Fruit fly (Drosophila melanogaster): Measurements from ENCODE around the gene CG18731.

Gene CG18731

DNA sequence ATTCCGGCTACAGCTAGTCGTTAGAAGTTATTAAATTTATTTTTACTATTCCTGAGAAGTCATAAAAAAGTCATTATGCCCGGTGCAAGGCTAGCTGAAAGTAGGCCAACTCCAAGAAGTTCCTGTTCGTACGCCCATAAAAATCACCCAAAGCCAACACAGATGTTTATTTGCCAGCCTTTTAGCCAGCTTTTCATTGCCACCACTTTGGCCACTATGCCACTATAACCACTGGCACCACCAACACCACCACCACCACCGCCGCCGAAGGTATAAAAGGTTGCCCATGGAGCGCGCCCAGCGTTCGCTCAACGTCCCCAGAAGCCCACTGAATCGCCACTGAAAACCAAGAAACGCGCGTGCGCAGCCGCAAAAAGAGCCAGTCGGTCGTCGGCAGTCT, 6.5 kb upstream of the CG18731 start, which contains the start of gene CG15506:
TSS of gene CG15506 (plus strand) at position 301 of the 400 bp plus-strand sequence.
- TF ChIP-seq insv (optimal IDR thresholded peaks at IDR 0.05) (no peak), h (optimal IDR thresholded peaks at IDR 0.05) (no peak), ttk (optimal IDR thresholded peaks at IDR 0.05) (no peak), psq (optimal IDR thresholded peaks at IDR 0.05) (no peak), Myc (optimal IDR thresholded peaks at IDR 0.05) (no peak), Sin3A (optimal IDR thresholded peaks at IDR 0.05) (no peak)

DNA sequence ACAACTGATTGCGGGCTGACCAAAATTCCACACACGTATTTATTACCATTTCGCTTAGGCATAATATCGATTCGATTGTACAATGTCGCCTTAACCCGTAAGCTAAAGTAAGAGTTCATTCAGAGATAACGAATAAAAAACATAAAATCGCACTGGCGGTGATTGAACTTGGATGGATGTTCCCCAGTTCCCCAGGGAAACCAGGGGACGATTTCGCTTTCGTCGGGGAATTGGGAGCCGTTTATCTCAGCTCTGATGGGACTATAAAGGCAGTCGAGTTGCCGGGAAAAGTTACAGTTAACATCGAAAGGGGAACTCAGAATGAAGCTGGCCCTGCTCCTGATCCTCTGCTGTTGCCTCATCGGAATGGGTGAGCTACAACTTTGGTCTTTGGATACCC, 2.6 kb upstream of the CG18731 start, which contains the start of gene CG34296:
TSS of gene CG34296 (plus strand) at position 301 of the 400 bp plus-strand sequence.
- TF ChIP-seq Myc (optimal IDR thresholded peaks at IDR 0.05), result no peak
- TF ChIP-seq Sin3A (optimal IDR thresholded peaks at IDR 0.05), result no peak
- TF ChIP-seq psq (optimal IDR thresholded peaks at IDR 0.05), result no peak
- TF ChIP-seq ttk (optimal IDR thresholded peaks at IDR 0.05), result no peak
- TF ChIP-seq insv (optimal IDR thresholded peaks at IDR 0.05), result no peak
- TF ChIP-seq h (optimal IDR thresholded peaks at IDR 0.05), result no peak

DNA sequence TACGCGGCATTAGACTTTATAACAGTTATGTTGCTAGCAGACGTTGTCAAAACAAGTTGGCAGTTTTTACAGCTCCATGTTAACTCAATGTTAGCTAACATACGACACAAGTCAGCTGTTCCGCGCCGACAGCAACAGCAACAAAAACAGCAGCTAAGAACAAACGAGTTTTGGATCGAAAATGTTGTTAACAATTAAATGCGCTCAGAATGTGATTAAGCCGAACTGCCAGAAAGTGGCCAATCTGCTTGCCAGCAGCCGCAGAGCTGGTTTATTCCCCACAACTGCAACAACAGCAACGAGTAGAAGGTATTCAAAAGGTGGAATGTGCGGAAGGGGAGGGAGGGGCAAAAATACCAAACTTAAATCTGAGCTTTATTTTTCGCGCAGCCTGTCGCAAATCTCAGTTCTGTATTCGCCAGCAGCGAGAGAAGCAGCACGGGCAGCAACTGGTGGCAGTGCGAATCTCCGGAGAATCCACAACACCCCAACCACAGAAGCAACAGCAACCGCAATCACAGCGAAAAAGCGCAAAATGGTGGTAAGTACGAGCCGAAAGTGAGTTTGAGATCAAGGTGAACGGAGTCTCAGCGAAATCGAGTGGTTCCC, 1.7 kb upstream of the CG18731 start, which contains the start of gene Pcd:
TSS of gene Pcd (plus strand) at position 116 of the 609 bp plus-strand sequence.
- no peak for TF ChIP-seq h (optimal IDR thresholded peaks at IDR 0.05)
- no peak for TF ChIP-seq Sin3A (optimal IDR thresholded peaks at IDR 0.05)
- no peak for TF ChIP-seq Myc (optimal IDR thresholded peaks at IDR 0.05)
- TF ChIP-seq insv (optimal IDR thresholded peaks at IDR 0.05), result no peak
- TF ChIP-seq ttk (optimal IDR thresholded peaks at IDR 0.05), result no peak
- TF ChIP-seq psq (optimal IDR thresholded peaks at IDR 0.05), result no peak

- TF ChIP-seq Myc (optimal IDR thresholded peaks at IDR 0.05), result no peak
These were observed 882 bp downstream of the CG18731 start, which contains the start of gene Kul for dm6 chr3R:29725577-29726240. Kul (plus strand) TSS chr3R:29725830.

DNA sequence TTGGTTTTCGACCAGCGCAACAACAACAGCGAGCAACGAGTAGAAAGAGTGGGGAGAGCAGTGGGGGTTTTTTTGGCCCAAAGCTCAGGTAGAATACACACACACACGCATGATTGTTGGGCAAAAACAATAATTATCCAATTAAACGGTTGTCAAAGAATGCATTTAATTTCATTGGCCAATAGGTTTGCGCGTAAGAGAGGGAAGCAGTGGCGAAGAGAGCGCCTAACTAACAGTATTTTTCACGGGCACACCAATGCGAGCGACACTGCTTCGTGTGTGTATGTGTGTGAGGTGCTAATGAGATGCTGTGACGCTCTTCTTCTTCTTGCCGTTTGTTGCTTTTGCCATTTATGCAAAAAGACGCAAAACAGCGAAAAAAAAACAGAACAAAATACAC, 1.4 kb downstream of the CG18731 start:
- no peak for TF ChIP-seq insv (optimal IDR thresholded peaks at IDR 0.05)
- no peak for TF ChIP-seq Sin3A (optimal IDR thresholded peaks at IDR 0.05)
- no peak for TF ChIP-seq psq (optimal IDR thresholded peaks at IDR 0.05)
- no peak for TF ChIP-seq Myc (optimal IDR thresholded peaks at IDR 0.05)
- no peak for TF ChIP-seq ttk (optimal IDR thresholded peaks at IDR 0.05)
- no peak for TF ChIP-seq h (optimal IDR thresholded peaks at IDR 0.05)

DNA sequence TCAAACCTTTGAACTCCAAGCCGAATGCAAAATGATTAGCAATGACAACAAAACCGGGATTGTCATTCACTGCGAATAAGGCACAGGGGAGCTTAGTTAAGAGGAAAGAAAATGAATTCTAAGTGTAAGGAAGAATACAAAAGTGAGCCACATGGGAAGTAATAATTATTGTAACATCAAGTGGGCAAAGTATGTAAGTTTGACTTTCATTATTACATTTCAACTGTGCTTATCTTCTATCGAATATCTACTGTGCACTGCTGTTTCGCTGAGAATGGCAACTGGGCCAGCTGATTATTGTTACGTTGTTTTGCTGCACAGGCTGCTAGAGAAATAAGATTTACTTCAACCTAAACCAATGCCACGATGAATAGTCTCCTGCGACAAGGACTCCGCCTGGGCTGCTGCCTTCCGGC, 11.9 kb downstream of the CG18731 start, which contains the start of the genes CG7601 and CIA30:
TSS of gene CG7601 (minus strand) at position 68 of the 416 bp plus-strand sequence.
TSS of gene CIA30 (plus strand) at position 288 of the 416 bp plus-strand sequence.
- TF ChIP-seq ttk (optimal IDR thresholded peaks at IDR 0.05) (no peak), Myc (optimal IDR thresholded peaks at IDR 0.05) (no peak), psq (optimal IDR thresholded peaks at IDR 0.05) (no peak), Sin3A (optimal IDR thresholded peaks at IDR 0.05) (no peak), insv (optimal IDR thresholded peaks at IDR 0.05) (no peak), h (optimal IDR thresholded peaks at IDR 0.05) (no peak)

dm6 chr3R:29737891-29738290, 13.1 kb downstream of the CG18731 start, which contains the start of gene Gnpnat:
Gnpnat (plus strand) TSS chr3R:29738275.
- peak; percentile 14 for TF ChIP-seq psq (optimal IDR thresholded peaks at IDR 0.05)
- no peak for TF ChIP-seq insv (optimal IDR thresholded peaks at IDR 0.05)

DNA sequence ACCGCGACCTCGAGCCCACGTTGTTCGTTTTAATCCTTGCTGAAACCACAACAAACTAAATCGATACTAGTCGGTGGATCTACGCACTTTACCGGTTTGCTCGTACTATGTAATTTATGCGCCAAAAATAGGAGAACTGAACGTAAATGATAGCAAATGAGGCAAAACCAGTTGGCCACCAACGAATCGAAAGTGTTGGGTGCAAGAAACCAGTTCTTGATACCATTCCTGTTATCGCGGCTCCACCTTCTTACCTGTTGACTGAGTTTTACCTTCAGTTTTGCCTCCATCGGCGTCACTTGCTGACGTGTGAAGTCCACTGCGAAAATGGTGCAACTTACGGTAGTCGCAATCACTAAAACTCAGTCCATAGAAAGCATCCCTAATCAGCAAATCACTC, 15.3 kb downstream of the CG18731 start:
- TF ChIP-seq psq (optimal IDR thresholded peaks at IDR 0.05) (no peak), Sin3A (optimal IDR thresholded peaks at IDR 0.05) (no peak), insv (optimal IDR thresholded peaks at IDR 0.05) (no peak), ttk (optimal IDR thresholded peaks at IDR 0.05) (no peak), h (optimal IDR thresholded peaks at IDR 0.05) (no peak), Myc (optimal IDR thresholded peaks at IDR 0.05) (no peak)

DNA sequence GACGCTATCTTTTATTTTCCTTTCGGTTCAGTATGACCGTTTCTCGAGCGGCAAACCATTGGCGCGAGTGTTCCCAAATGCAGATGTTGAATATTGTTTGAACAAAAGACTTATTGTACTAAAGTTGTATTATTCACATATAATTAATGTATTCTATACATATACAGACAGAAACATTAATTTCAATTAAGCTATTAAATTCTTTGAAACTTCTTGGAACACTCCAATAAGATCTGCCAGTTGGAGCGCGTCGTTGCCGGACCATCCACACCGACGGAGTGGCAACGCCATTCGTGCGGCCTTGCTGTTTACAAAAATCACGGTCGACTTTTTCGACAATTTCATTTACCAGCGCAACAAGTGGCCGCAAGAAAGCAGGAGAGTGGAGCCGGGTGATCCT, 20.2 kb downstream of the CG18731 start, which contains the start of the genes Wdr24 and IntS11:
TSS of gene Wdr24 (minus strand) at position 37 of the 400 bp plus-strand sequence.
TSS of gene IntS11 (plus strand) at position 282 of the 400 bp plus-strand sequence.
- no peak for TF ChIP-seq insv (optimal IDR thresholded peaks at IDR 0.05)
- no peak for TF ChIP-seq Sin3A (optimal IDR thresholded peaks at IDR 0.05)
- no peak for TF ChIP-seq psq (optimal IDR thresholded peaks at IDR 0.05)
- no peak for TF ChIP-seq Myc (optimal IDR thresholded peaks at IDR 0.05)
- no peak for TF ChIP-seq ttk (optimal IDR thresholded peaks at IDR 0.05)
- no peak for TF ChIP-seq h (optimal IDR thresholded peaks at IDR 0.05)

dm6 chr3R:29748591-29749303, 23.9 kb downstream of the CG18731 start, which contains the start of the genes ATPsyngamma and yata:
ATPsyngamma (minus strand) TSS chr3R:29749163.
yata (plus strand) TSS chr3R:29749219.
- no peak for TF ChIP-seq h (optimal IDR thresholded peaks at IDR 0.05)
- TF ChIP-seq Myc (optimal IDR thresholded peaks at IDR 0.05), result no peak
- TF ChIP-seq Sin3A (optimal IDR thresholded peaks at IDR 0.05), result no peak
- TF ChIP-seq ttk (optimal IDR thresholded peaks at IDR 0.05), result no peak
- no peak for TF ChIP-seq psq (optimal IDR thresholded peaks at IDR 0.05)
- no peak for TF ChIP-seq insv (optimal IDR thresholded peaks at IDR 0.05)

- TF ChIP-seq Myc (optimal IDR thresholded peaks at IDR 0.05) (no peak), h (optimal IDR thresholded peaks at IDR 0.05) (no peak), Sin3A (optimal IDR thresholded peaks at IDR 0.05) (no peak), insv (optimal IDR thresholded peaks at IDR 0.05) (no peak), psq (optimal IDR thresholded peaks at IDR 0.05) (no peak), ttk (optimal IDR thresholded peaks at IDR 0.05) (no peak)
These were observed 24.7 kb downstream of the CG18731 start for dm6 chr3R:29749304-29750066.

Measured in Kc167 (cell line).